Worm (Caenorhabditis elegans) whole organism, midembryonic: ENCODE results near the gene srr-10.

ENCODE experiments used
- cog-1 ChIP-seq: sonication (generic microtip); optimal IDR thresholded peaks from 2 replicates; lab custom pipeline; 2016; ENCODE audit warnings: missing genetic modification characterization, missing compliant biosample characterization
- flt-1 ChIP-seq: fragments of 200-800 bp; sonication (Bioruptor generic); IDR thresholded peaks from 2 replicates; pipeline ENCODE4 v1.3.6; 2022; ENCODE audit warnings: missing genetic modification characterization, missing compliant biosample characterization
- klf-2 ChIP-seq: fragments of 200-800 bp; sonication (Bioruptor generic); conservative IDR thresholded peaks from 2 replicates; pipeline ENCODE4 v1.3.6; 2022; ENCODE audit warnings: missing genetic modification reagents, missing genetic modification characterization, missing compliant biosample characterization
- med-1 ChIP-seq: sonication (generic microtip); optimal IDR thresholded peaks from 2 replicates; lab custom pipeline; 2017; ENCODE audit warnings: missing genetic modification characterization, mild to moderate bottlenecking, missing compliant biosample characterization, antibody characterized with exemption, missing genetic modification reagents; ENCODE audit not compliant: insufficient read depth
- ref-1 ChIP-seq: fragments of 200-800 bp; sonication (Bioruptor generic); conservative IDR thresholded peaks from 2 replicates; pipeline ENCODE4 v1.3.6; 2022; ENCODE audit warnings: missing genetic modification reagents, missing genetic modification characterization, missing compliant biosample characterization
- ztf-29 ChIP-seq: fragments of 200-800 bp; sonication (Bioruptor generic); IDR thresholded peaks from 2 replicates; pipeline ENCODE4 v1.3.6; 2022; ENCODE audit warnings: missing genetic modification reagents, missing genetic modification characterization, missing compliant biosample characterization

DNA sequence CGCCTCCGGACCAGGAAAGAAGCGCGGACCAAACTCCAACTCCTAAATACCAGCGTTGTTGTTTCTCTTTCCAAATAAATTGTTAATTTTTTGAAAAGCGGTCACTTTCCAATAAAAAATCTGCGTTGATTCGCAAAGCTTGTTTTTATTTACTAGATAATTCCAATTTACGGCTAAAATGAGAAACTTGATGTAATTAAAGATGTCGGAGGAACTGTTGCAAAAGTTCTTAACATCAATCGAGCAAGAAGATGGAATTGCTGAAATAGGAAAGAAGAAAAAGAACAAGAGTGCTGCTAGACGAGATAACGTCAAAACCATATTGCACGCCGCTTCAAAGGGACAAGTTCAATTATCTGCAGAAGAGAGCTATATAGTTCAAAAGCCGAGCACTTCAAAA lies 41.7 kb downstream of the srr-10 start, which contains the start of gene C26F1.3:
- TF ChIP-seq flt-1 (GFP tag; lab: Robert Waterston, UW) (no peak), ref-1 (GFP tag; lab: Robert Waterston, UW) (no peak), med-1 (no peak), cog-1 (tag; lab: Kevin White, UChicago) (no peak), klf-2 (GFP tag; lab: Robert Waterston, UW) (no peak), ztf-29 (GFP tag; lab: Robert Waterston, UW) (no peak)
